Worm (Caenorhabditis elegans): ENCODE measurements around the gene K10C2.8.

K10C2.8 gene

ce11 chrX:6420681-6421080 lies 16.8 kb downstream of the K10C2.8 start, which contains the start of gene K10C2.12:
Gene K10C2.12 (minus strand): TSS chrX:6420781.
- no peak for TF ChIP-seq daf-16 (GFP tag; optimal IDR thresholded peaks at IDR 0.05)
- no peak for TF ChIP-seq daf-16 (tag; optimal IDR thresholded peaks at IDR 0.05)

ce11 chrX:6419113-6419512 lies 18.3 kb downstream of the K10C2.8 start:
- TF ChIP-seq lin-15B (tag; optimal IDR thresholded peaks at IDR 0.05) (no peak), ceh-62 (tag; optimal IDR thresholded peaks at IDR 0.05) (no peak), vab-7 (GFP tag; IDR thresholded peaks at IDR 0.05) (no peak), unc-62 (GFP tag; optimal IDR thresholded peaks at IDR 0.05 in 1 of 2) (peak in 1 of 2 experiments; percentile 13), unc-62 (tag; optimal IDR thresholded peaks at IDR 0.05) (no peak)

ce11 chrX:6416357-6417087 lies 20.9 kb downstream of the K10C2.8 start, which contains the start of gene T22E5.6:
Gene T22E5.6 (minus strand): TSS chrX:6416407.
- TF ChIP-seq vab-7 (GFP tag; IDR thresholded peaks at IDR 0.05) (no peak), nhr-28 (tag; optimal IDR thresholded peaks at IDR 0.05) (peak; percentile 22), unc-62 (GFP tag; optimal IDR thresholded peaks at IDR 0.05 in 1 of 2) (peak in 1 of 2 experiments; percentile 6), unc-62 (tag; optimal IDR thresholded peaks at IDR 0.05) (no peak)

ce11 chrX:6413583-6413982 lies 23.9 kb downstream of the K10C2.8 start:
- TF ChIP-seq mxl-2 (GFP tag; conservative IDR thresholded peaks at IDR 0.05): no peak
- TF ChIP-seq unc-62 (GFP tag; optimal IDR thresholded peaks at IDR 0.05 in 1 of 2): peak in 1 of 2 experiments; percentile 56
- TF ChIP-seq unc-62 (tag; optimal IDR thresholded peaks at IDR 0.05): no peak
- TF ChIP-seq ceh-20 (GFP tag; IDR thresholded peaks at IDR 0.05): peak; percentile 66; the same call in 1 of the 2 replicates

- TF ChIP-seq lin-15B (tag; optimal IDR thresholded peaks at IDR 0.05): no peak
- TF ChIP-seq dmd-9 (GFP tag; IDR thresholded peaks at IDR 0.05): no peak
- TF ChIP-seq mxl-3 (GFP tag; optimal IDR thresholded peaks at IDR 0.05): no peak
- TF ChIP-seq F49E8.2 (tag; optimal IDR thresholded peaks at IDR 0.05; ENCODE audit: borderline replicate concordance): no peak
- no peak for TF ChIP-seq lin-39 (tag; optimal IDR thresholded peaks at IDR 0.05)
- no peak for TF ChIP-seq madf-5 (GFP tag; IDR thresholded peaks at IDR 0.05)
- no peak for TF ChIP-seq gei-8 (GFP tag; optimal IDR thresholded peaks at IDR 0.05)
- no peak for TF ChIP-seq lin-29 (GFP tag; IDR thresholded peaks at IDR 0.05)
- no peak for TF ChIP-seq egl-43 (GFP tag; IDR thresholded peaks at IDR 0.05)
- TF ChIP-seq F37D6.2 (tag; optimal IDR thresholded peaks at IDR 0.05): no peak
- TF ChIP-seq lim-7 (GFP tag; IDR thresholded peaks at IDR 0.05): no peak
- no peak for TF ChIP-seq cey-2 (tag; optimal IDR thresholded peaks at IDR 0.05; ENCODE audit: borderline replicate concordance, insufficient read depth)
- no peak for TF ChIP-seq nhr-28 (tag; optimal IDR thresholded peaks at IDR 0.05)
- TF ChIP-seq Y75B8A.6 (GFP tag; IDR thresholded peaks at IDR 0.05): no peak
- no peak for TF ChIP-seq zfp-2 (tag; optimal IDR thresholded peaks at IDR 0.05)
- TF ChIP-seq zfp-3 (GFP tag; conservative IDR thresholded peaks at IDR 0.05): no peak
- no peak for TF ChIP-seq set-16 (GFP tag; IDR thresholded peaks at IDR 0.05)
- no peak for TF ChIP-seq ceh-82 (tag; optimal IDR thresholded peaks at IDR 0.05)
- TF ChIP-seq vab-7 (GFP tag; IDR thresholded peaks at IDR 0.05): no peak
These were observed 24.9 kb downstream of the K10C2.8 start, which contains the start of gene T22E5.1 for ce11 chrX:6412575-6412974. Gene T22E5.1 (plus strand): TSS chrX:6412875.

ce11 chrX:6410177-6410765 lies 27.2 kb downstream of the K10C2.8 start, which contains the start of gene mup-2:
Gene mup-2 (minus strand): TSS chrX:6410227.
- peak; percentile 60 for TF ChIP-seq nhr-11 (tag; optimal IDR thresholded peaks at IDR 0.05)
- peak in 1 of 2 experiments; percentile 93 for TF ChIP-seq daf-16 (GFP tag; optimal IDR thresholded peaks at IDR 0.05)
- TF ChIP-seq daf-16 (tag; optimal IDR thresholded peaks at IDR 0.05): no peak
- TF ChIP-seq aly-2 (tag; optimal IDR thresholded peaks at IDR 0.05): no peak
- TF ChIP-seq ctbp-1 (GFP tag; IDR thresholded peaks at IDR 0.05): peak; percentile 61; the same call in 1 of the 2 replicates
- no peak for TF ChIP-seq lin-1 (GFP tag; IDR thresholded peaks at IDR 0.05)
- TF ChIP-seq ZK337.2 (GFP tag; IDR thresholded peaks at IDR 0.05): no peak
- TF ChIP-seq lin-38 (GFP tag; IDR thresholded peaks at IDR 0.05): no peak
- peak; percentile 12 for TF ChIP-seq mxl-3 (GFP tag; optimal IDR thresholded peaks at IDR 0.05)
- no peak for TF ChIP-seq vab-7 (GFP tag; IDR thresholded peaks at IDR 0.05)
- TF ChIP-seq hlh-11 (tag; optimal IDR thresholded peaks at IDR 0.05): peak; percentile 74
- peak; percentile 12; the same call in 1 of the 2 replicates for TF ChIP-seq dmd-6 (GFP tag; IDR thresholded peaks at IDR 0.05)
- peak in 1 of 2 experiments; percentile 19 for TF ChIP-seq mdl-1 (tag; optimal IDR thresholded peaks at IDR 0.05)
